Worm (Caenorhabditis elegans) whole organism, late embryonic: ENCODE data around the gene str-19.

Experiments used
- C08G9.2 ChIP-seq: sonication (generic microtip); optimal IDR thresholded peaks from 2 replicates; lab custom pipeline; 2016; ENCODE audit warnings: mild to moderate bottlenecking, missing genetic modification characterization, moderate library complexity, missing compliant biosample characterization
- C38D4.7 ChIP-seq: fragments of 200-800 bp; sonication (Bioruptor generic); optimal IDR thresholded peaks from 2 replicates; lab custom pipeline; 2018; ENCODE audit warnings: mild to moderate bottlenecking, missing genetic modification characterization, moderate library complexity, missing compliant biosample characterization
- K09A11.1 ChIP-seq: sonication (generic microtip); optimal IDR thresholded peaks from 2 replicates; lab custom pipeline; 2017; ENCODE audit warnings: antibody characterized with exemption, mild to moderate bottlenecking, missing genetic modification characterization, missing compliant biosample characterization; ENCODE audit not compliant: insufficient read depth
- T23F11.4 ChIP-seq: fragments of 200-800 bp; sonication (Bioruptor generic); optimal IDR thresholded peaks from 2 replicates; lab custom pipeline; 2018; ENCODE audit warnings: mild to moderate bottlenecking, missing genetic modification characterization, missing compliant biosample characterization
- ahr-1 ChIP-seq: sonication (generic microtip); optimal IDR thresholded peaks from 2 replicates; lab custom pipeline; 2016; ENCODE audit warnings: missing genetic modification characterization, missing compliant biosample characterization
- ceh-14 ChIP-seq: sonication (generic microtip); optimal IDR thresholded peaks from 2 replicates; lab custom pipeline; 2016; ENCODE audit warnings: missing genotype, missing genetic modification characterization, missing compliant biosample characterization
- ceh-2 ChIP-seq: sonication (generic microtip); optimal IDR thresholded peaks from 2 replicates; lab custom pipeline; 2016; ENCODE audit warnings: missing genotype, missing genetic modification characterization, missing compliant biosample characterization
- ceh-9 ChIP-seq: sonication (generic microtip); optimal IDR thresholded peaks from 2 replicates; lab custom pipeline; 2016; ENCODE audit warnings: mild to moderate bottlenecking, missing genetic modification characterization, inconsistent platforms, missing compliant biosample characterization
- che-1 ChIP-seq: sonication (generic microtip); optimal IDR thresholded peaks from 2 replicates; lab custom pipeline; 2016; ENCODE audit warnings: mild to moderate bottlenecking, missing genetic modification characterization, missing compliant biosample characterization
- fkh-6 ChIP-seq: sonication (generic microtip); optimal IDR thresholded peaks from 2 replicates; lab custom pipeline; 2016; ENCODE audit warnings: missing genetic modification characterization, missing compliant biosample characterization
- gmeb-2 ChIP-seq: sonication (generic microtip); optimal IDR thresholded peaks from 2 replicates; lab custom pipeline; 2016; ENCODE audit warnings: missing genetic modification characterization, inconsistent platforms, missing compliant biosample characterization
- hlh-13 ChIP-seq: fragments of 200-800 bp; sonication (Bioruptor generic); optimal IDR thresholded peaks from 2 replicates; lab custom pipeline; 2018; ENCODE audit warnings: mild to moderate bottlenecking, missing genetic modification characterization, missing compliant biosample characterization
- hlh-15 ChIP-seq: sonication (generic microtip); optimal IDR thresholded peaks from 2 replicates; lab custom pipeline; 2016; ENCODE audit warnings: missing genetic modification characterization, missing compliant biosample characterization
- hlh-6 ChIP-seq: sonication (generic microtip); optimal IDR thresholded peaks from 2 replicates; lab custom pipeline; 2016; ENCODE audit warnings: missing genotype, missing genetic modification characterization, missing compliant biosample characterization
- hlh-8 ChIP-seq: sonication (generic microtip); optimal IDR thresholded peaks from 2 replicates; lab custom pipeline; 2016; ENCODE audit warnings: missing genotype, missing genetic modification characterization, missing compliant biosample characterization
- lim-6 ChIP-seq: sonication (generic microtip); optimal IDR thresholded peaks from 2 replicates; lab custom pipeline; 2016; ENCODE audit warnings: missing genetic modification characterization, missing compliant biosample characterization
- lin-11 ChIP-seq: fragments of 200-800 bp; sonication (Bioruptor generic); optimal IDR thresholded peaks from 2 replicates; lab custom pipeline; 2018; ENCODE audit warnings: mild to moderate bottlenecking, missing genetic modification characterization, missing compliant biosample characterization
- madf-2 ChIP-seq: sonication (generic microtip); optimal IDR thresholded peaks from 2 replicates; lab custom pipeline; 2017; ENCODE audit warnings: missing genetic modification characterization, missing compliant biosample characterization
- nhr-11 ChIP-seq: fragments of 150-350 bp; optimal IDR thresholded peaks from 2 replicates; lab custom pipeline; 2014; ENCODE audit warnings: missing biosample characterization, missing genetic modification characterization
- odd-2 ChIP-seq: sonication (generic microtip); optimal IDR thresholded peaks from 2 replicates; lab custom pipeline; 2017; ENCODE audit warnings: antibody characterized with exemption, mild to moderate bottlenecking, missing genetic modification characterization, missing compliant biosample characterization
- pag-3 ChIP-seq: sonication (generic microtip); optimal IDR thresholded peaks from 2 replicates; lab custom pipeline; 2016; ENCODE audit warnings: missing compliant biosample characterization, missing genetic modification characterization, borderline replicate concordance
- pha-2 ChIP-seq: sonication (generic microtip); optimal IDR thresholded peaks from 2 replicates; lab custom pipeline; 2017; ENCODE audit warnings: mild to moderate bottlenecking, missing genetic modification characterization, missing compliant biosample characterization
- pqm-1 ChIP-seq: sonication (generic microtip); optimal IDR thresholded peaks from 2 replicates; lab custom pipeline; 2016; ENCODE audit warnings: missing genetic modification characterization, missing compliant biosample characterization
- pros-1 ChIP-seq: fragments of 150-350 bp; optimal IDR thresholded peaks from 2 replicates; lab custom pipeline; 2014; ENCODE audit warnings: missing biosample characterization, missing genetic modification reagents, missing genetic modification characterization
- sdc-2 ChIP-seq: sonication (generic microtip); optimal IDR thresholded peaks from 2 replicates; lab custom pipeline; 2016; ENCODE audit warnings: missing genotype, missing genetic modification characterization, missing compliant biosample characterization
- sox-4 ChIP-seq: sonication (generic microtip); optimal IDR thresholded peaks from 2 replicates; lab custom pipeline; 2017; ENCODE audit warnings: mild to moderate bottlenecking, missing genetic modification characterization, inconsistent platforms, missing compliant biosample characterization
- unc-3 ChIP-seq, 2 experiments: fragments of 200-800 bp in 1 of 2; sonication (Bioruptor generic) in 1 of 2; sonication (generic microtip) in 1 of 2; conservative IDR thresholded peaks in 1 of 2; optimal IDR thresholded peaks in 1 of 2; 2 replicates each; pipeline versions ENCODE4 v1.3.6 to Lab custom; 2016 to 2022; ENCODE audit warnings: missing compliant biosample characterization in 2 of 2, missing genetic modification characterization in 2 of 2, missing genetic modification reagents in 1 of 2
- unc-42 ChIP-seq: sonication (generic microtip); optimal IDR thresholded peaks from 2 replicates; lab custom pipeline; 2016; ENCODE audit warnings: missing genotype, missing genetic modification characterization, missing compliant biosample characterization
- unc-55 ChIP-seq: sonication (generic microtip); optimal IDR thresholded peaks from 2 replicates; lab custom pipeline; 2017; ENCODE audit warnings: missing biosample characterization, missing genetic modification reagents, missing genetic modification characterization
- unc-86 ChIP-seq: sonication (generic microtip); optimal IDR thresholded peaks from 2 replicates; lab custom pipeline; 2016; ENCODE audit warnings: missing genetic modification characterization, missing compliant biosample characterization
- zip-5 ChIP-seq: sonication (generic microtip); optimal IDR thresholded peaks from 2 replicates; lab custom pipeline; 2016; ENCODE audit warnings: missing genetic modification characterization, missing compliant biosample characterization
- ztf-16 ChIP-seq: sonication (generic microtip); optimal IDR thresholded peaks from 2 replicates; lab custom pipeline; 2017; ENCODE audit warnings: missing genetic modification characterization, missing compliant biosample characterization

Gene str-19

DNA sequence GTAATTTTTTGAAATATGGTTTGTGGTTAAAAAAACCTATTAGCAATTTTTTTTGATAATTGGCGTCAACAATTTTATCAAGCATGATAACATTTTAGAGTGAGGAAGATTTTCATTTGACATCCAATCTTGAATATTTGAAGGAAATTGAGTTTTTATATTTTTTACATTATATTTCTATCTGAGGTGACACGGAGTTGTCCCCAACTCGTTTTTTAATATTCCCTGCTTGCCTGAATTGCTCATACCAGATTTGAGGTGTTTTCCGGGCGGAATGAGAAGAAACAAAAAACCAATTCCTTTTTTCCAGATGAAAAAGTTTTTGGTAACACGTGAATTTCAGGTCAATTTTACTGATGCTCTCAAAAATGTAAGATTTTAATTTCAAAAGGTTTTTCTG is 24.7 kb downstream of the str-19 start, which contains the start of gene Y6E2A.7:
Gene Y6E2A.7 (plus strand): TSS at position 301 of the 400 bp plus-strand sequence.
- TF ChIP-seq odd-2 (tag; lab: Kevin White, UChicago) (no peak), gmeb-2 (tag; lab: Kevin White, UChicago) (no peak), fkh-6 (no peak), lin-11 (tag; lab: Kevin White, UChicago) (no peak), ahr-1 (tag; lab: Kevin White, UChicago) (no peak), zip-5 (tag; lab: Kevin White, UChicago) (no peak), pros-1 (tag; lab: Kevin White, UChicago) (no peak), pqm-1 (tag; lab: Kevin White, UChicago) (no peak), ztf-16 (tag; lab: Kevin White, UChicago) (no peak), nhr-11 (tag; lab: Kevin White, UChicago) (no peak), K09A11.1 (tag; lab: Kevin White, UChicago) (no peak)

ce11 chrV:15718562-15718961 is 25.7 kb downstream of the str-19 start, which contains the start of gene Y6E2A.5:
Gene Y6E2A.5 (minus strand): TSS chrV:15718662.
- TF ChIP-seq hlh-8 (tag; lab: Kevin White, UChicago) (no peak), unc-86 (tag; lab: Kevin White, UChicago) (no peak), ceh-9 (tag; lab: Kevin White, UChicago) (no peak), unc-3 (GFP tag; conservative IDR thresholded peaks at IDR 0.05; lab: Robert Waterston, UW) (no peak), unc-3 (tag; optimal IDR thresholded peaks at IDR 0.05; lab: Kevin White, UChicago) (no peak), hlh-6 (tag; lab: Kevin White, UChicago) (no peak)

- no peak for TF ChIP-seq che-1 (tag; lab: Kevin White, UChicago)
- TF ChIP-seq madf-2 (tag; lab: Kevin White, UChicago): no peak
- TF ChIP-seq hlh-6 (tag; lab: Kevin White, UChicago): no peak
- TF ChIP-seq pag-3: no peak
- TF ChIP-seq odd-2 (tag; lab: Kevin White, UChicago): no peak
- no peak for TF ChIP-seq unc-55 (GFP tag; lab: Kevin White, UChicago)
- no peak for TF ChIP-seq pros-1 (tag; lab: Kevin White, UChicago)
- no peak for TF ChIP-seq nhr-11 (tag; lab: Kevin White, UChicago)
- TF ChIP-seq ceh-14 (tag; lab: Kevin White, UChicago): no peak
- no peak for TF ChIP-seq sdc-2 (tag; lab: Kevin White, UChicago)
- no peak for TF ChIP-seq sox-4 (tag; lab: Kevin White, UChicago)
- no peak for TF ChIP-seq lim-6 (tag; lab: Kevin White, UChicago)
- no peak for TF ChIP-seq unc-86 (tag; lab: Kevin White, UChicago)
- no peak for TF ChIP-seq unc-42 (tag; lab: Kevin White, UChicago)
- no peak for TF ChIP-seq C38D4.7 (GFP tag; lab: Kevin White, UChicago)
- TF ChIP-seq, all 69 proteins: peak for 0
Observed at ce11 chrV:15716679-15717078, 27.6 kb downstream of the str-19 start, which contains the start of gene Y6E2A.4. Gene Y6E2A.4 (minus strand): TSS chrV:15716779.

DNA sequence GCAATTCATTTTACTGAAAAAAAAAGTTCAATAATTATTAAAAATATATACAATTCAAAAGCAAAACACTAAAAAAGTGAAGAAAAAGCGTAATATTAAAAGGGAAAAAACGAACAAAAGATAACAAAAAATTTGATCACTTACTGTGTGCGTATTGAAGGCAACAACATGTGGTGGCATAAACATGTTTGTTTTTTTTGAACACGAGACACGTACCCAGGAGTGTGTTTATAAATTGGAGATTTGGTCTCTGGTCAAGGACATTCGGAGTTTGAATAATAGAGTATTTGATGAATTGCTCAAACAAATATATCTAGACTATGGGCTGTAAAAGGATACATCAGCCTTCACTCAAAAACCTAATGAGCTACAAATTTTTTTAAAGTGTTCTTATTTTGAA is 28.6 kb downstream of the str-19 start:
- TF ChIP-seq unc-42 (tag; lab: Kevin White, UChicago) (no peak), hlh-15 (tag; lab: Kevin White, UChicago) (no peak), unc-3 (GFP tag; conservative IDR thresholded peaks at IDR 0.05; lab: Robert Waterston, UW) (no peak), unc-3 (tag; optimal IDR thresholded peaks at IDR 0.05; lab: Kevin White, UChicago) (no peak), unc-86 (tag; lab: Kevin White, UChicago) (no peak), pqm-1 (tag; lab: Kevin White, UChicago) (no peak), odd-2 (tag; lab: Kevin White, UChicago) (no peak), ceh-14 (tag; lab: Kevin White, UChicago) (no peak)

- TF ChIP-seq hlh-13 (GFP tag; lab: Kevin White, UChicago) (no peak), madf-2 (tag; lab: Kevin White, UChicago) (no peak), nhr-11 (tag; lab: Kevin White, UChicago) (no peak), pha-2 (no peak), ceh-2 (no peak), lim-6 (tag; lab: Kevin White, UChicago) (no peak), T23F11.4 (GFP tag; lab: Kevin White, UChicago) (no peak), zip-5 (tag; lab: Kevin White, UChicago) (no peak), C08G9.2 (tag; lab: Kevin White, UChicago) (no peak), K09A11.1 (tag; lab: Kevin White, UChicago) (no peak)
Observed at ce11 chrV:15712385-15712784, 31.9 kb downstream of the str-19 start.
